Worm (Caenorhabditis elegans) whole organism, L1 larva: ENCODE results near the gene F33E11.3.

ENCODE experiments used
- aha-1 ChIP-seq: fragments of 150-350 bp; optimal IDR thresholded peaks from 2 replicates; lab custom pipeline; 2014; ENCODE audit warnings: missing biosample characterization, missing genetic modification characterization
- egl-13 ChIP-seq: sonication (generic microtip); optimal IDR thresholded peaks from 2 replicates; lab custom pipeline; 2016; ENCODE audit warnings: missing genotype, missing genetic modification reagents, missing genetic modification characterization, missing compliant biosample characterization
- fos-1 ChIP-seq: fragments of 150-350 bp; optimal IDR thresholded peaks from 2 replicates; lab custom pipeline; 2014; ENCODE audit warnings: missing biosample characterization, missing genetic modification characterization
- lin-13 ChIP-seq: fragments of 150-350 bp; optimal IDR thresholded peaks from 2 replicates; lab custom pipeline; 2014; ENCODE audit warnings: missing biosample characterization, missing genetic modification reagents, missing genetic modification characterization
- nhr-11 ChIP-seq: fragments of 150-350 bp; optimal IDR thresholded peaks from 2 replicates; lab custom pipeline; 2014; ENCODE audit warnings: missing biosample characterization, missing genetic modification characterization
- nhr-77 ChIP-seq: fragments of 150-350 bp; optimal IDR thresholded peaks from 2 replicates; lab custom pipeline; 2014; ENCODE audit warnings: missing biosample characterization, missing genetic modification characterization
- pag-3 ChIP-seq: sonication (generic microtip); optimal IDR thresholded peaks from 2 replicates; lab custom pipeline; 2017; ENCODE audit warnings: missing genetic modification characterization, mild to moderate bottlenecking, missing compliant biosample characterization, antibody characterized with exemption, borderline replicate concordance; ENCODE audit not compliant: insufficient read depth
- pqm-1 ChIP-seq: sonication (generic microtip); optimal IDR thresholded peaks from 3 replicates; lab custom pipeline; 2017; ENCODE audit warnings: missing biosample characterization, missing genetic modification characterization
- snpc-4 ChIP-seq: fragments of 150-350 bp; optimal IDR thresholded peaks from 2 replicates; lab custom pipeline; 2014; ENCODE audit warnings: missing biosample characterization, missing genetic modification characterization
- ztf-4 ChIP-seq: fragments of 150-350 bp; optimal IDR thresholded peaks from 2 replicates; lab custom pipeline; 2014; ENCODE audit warnings: missing biosample characterization, missing genetic modification characterization

DNA sequence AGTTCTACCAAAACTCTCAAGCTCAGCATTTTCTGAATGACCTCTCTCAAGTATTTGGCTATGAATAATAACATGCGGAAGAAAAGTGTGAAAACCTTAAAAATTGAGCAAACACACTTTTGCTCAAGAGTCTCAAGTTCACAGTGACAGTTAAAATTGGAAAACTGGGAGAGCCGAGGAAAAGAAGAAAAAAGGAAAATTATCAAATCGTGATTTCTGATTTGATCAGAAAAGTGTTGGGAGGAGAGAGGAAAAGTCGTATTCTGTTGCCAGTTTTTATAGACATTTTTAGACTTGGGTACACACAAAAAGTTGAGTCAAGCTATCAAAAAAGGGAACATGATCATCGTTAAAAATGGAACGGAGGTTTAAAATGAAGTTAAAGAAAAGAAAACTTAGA lies 26.7 kb upstream of the F33E11.3 start:
- TF ChIP-seq nhr-11 (tag; lab: Kevin White, UChicago) = no peak
- no peak for TF ChIP-seq ztf-4 (tag; lab: Kevin White, UChicago)
- no peak for TF ChIP-seq fos-1 (tag; lab: Kevin White, UChicago)
- no peak for TF ChIP-seq lin-13 (GFP tag; lab: Kevin White, UChicago)
- no peak for TF ChIP-seq aha-1 (tag; lab: Kevin White, UChicago)
- no peak for TF ChIP-seq nhr-77
- no peak for TF ChIP-seq pag-3 (tag; lab: Kevin White, UChicago)
- TF ChIP-seq egl-13 (tag; lab: Kevin White, UChicago) = no peak
- TF ChIP-seq pqm-1 (tag; lab: Kevin White, UChicago) = no peak
- TF ChIP-seq snpc-4 (tag; lab: Kevin White, UChicago) = no peak
